Fruit fly (Drosophila melanogaster): ENCODE measurements around the gene Surf4.

Gene Surf4

DNA sequence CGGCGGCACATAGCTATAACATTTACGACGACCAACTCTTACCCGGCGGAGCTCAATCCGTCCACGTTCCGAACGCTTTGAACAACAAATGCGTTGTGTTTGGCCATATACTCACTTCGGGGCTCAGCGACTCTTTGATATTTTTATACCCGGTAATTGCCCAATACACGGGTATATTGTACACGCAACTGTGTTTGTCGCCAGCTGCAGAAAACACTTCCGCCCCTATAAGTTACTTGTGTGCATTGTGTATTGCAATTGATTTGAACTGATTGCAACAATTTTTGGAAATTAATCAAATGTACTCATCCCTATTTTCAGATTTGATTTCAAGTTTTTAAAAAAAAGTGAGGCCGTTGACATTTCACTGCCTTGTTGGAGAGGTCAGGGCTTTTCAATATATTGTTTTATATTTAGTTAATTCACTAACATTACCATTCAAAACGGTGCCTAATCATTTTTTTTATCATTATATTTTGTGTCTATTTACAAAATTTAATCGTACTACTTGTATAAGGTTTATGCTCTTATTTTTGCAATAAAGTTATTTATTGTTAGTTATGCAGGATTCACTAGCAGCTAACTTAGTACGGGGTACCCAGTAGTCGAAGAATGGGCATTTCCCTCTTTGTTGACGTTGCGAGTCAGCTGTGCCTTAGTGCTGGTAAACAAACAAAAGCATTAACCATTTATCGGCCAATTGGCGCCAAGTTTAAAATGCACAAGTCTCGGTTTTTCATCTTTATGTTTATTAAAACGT lies 2.9 kb downstream of the Surf4 start, which contains the start of gene Nagk:
Gene Nagk (minus strand): TSS at position 331 of the 760 bp plus-strand sequence.
- TF ChIP-seq pdm3 (GFP tag; optimal IDR thresholded peaks at IDR 0.05) (no peak), Hr39 (GFP tag; optimal IDR thresholded peaks at IDR 0.05) (peak; percentile 58), CG11294 (GFP tag; IDR thresholded peaks at IDR 0.05) (no peak; the same call in 1 of the 2 replicates), Eip78C (GFP tag) (peak; percentile 95), CG11902 (GFP tag; optimal IDR thresholded peaks at IDR 0.05) (peak; percentile 39), CG16779 (tag; optimal IDR thresholded peaks at IDR 0.05) (no peak), cyc (GFP tag; optimal IDR thresholded peaks at IDR 0.05) (peak; percentile 67), CG7368 (GFP tag; optimal IDR thresholded peaks at IDR 0.05) (peak; percentile 50), Sox102F (GFP tag; optimal IDR thresholded peaks at IDR 0.05) (no peak), dsx (GFP tag; optimal IDR thresholded peaks at IDR 0.05; ENCODE audit: poor library complexity, severe bottlenecking) (peak; percentile 4), salr (GFP tag; optimal IDR thresholded peaks at IDR 0.05) (no peak), Eip75B (GFP tag; optimal IDR thresholded peaks at IDR 0.05) (peak; percentile 72), vri (GFP tag; optimal IDR thresholded peaks at IDR 0.05) (no peak), CG1621 (tag; optimal IDR thresholded peaks at IDR 0.05) (no peak), Sox15 (GFP tag; optimal IDR thresholded peaks at IDR 0.05) (peak; percentile 40), lz (GFP tag; optimal IDR thresholded peaks at IDR 0.05) (peak; percentile 81), CG6163 (GFP tag; IDR thresholded peaks at IDR 0.05) (peak; percentile 22; the same call in 1 of the 3 replicates), esn (GFP tag; optimal IDR thresholded peaks at IDR 0.05) (peak; percentile 89), Blimp-1 (GFP tag; optimal IDR thresholded peaks at IDR 0.05) (no peak), CG15336 (GFP tag; IDR thresholded peaks at IDR 0.05) (no peak; the same call in 1 of the 2 replicates), Sox14 (GFP tag; optimal IDR thresholded peaks at IDR 0.05) (peak; percentile 83), Ets96B (tag; optimal IDR thresholded peaks at IDR 0.05) (peak; percentile 25), Eip93F (GFP tag; optimal IDR thresholded peaks at IDR 0.05) (no peak), Met (GFP tag; optimal IDR thresholded peaks at IDR 0.05) (no peak), net (GFP tag; optimal IDR thresholded peaks at IDR 0.05) (peak; percentile 68), CG10631 (GFP tag; optimal IDR thresholded peaks at IDR 0.05) (no peak), OdsH (GFP tag; optimal IDR thresholded peaks at IDR 0.05) (peak; percentile 69), CG32006 (GFP tag; optimal IDR thresholded peaks at IDR 0.05) (peak; percentile 87), CG8632 (GFP tag; optimal IDR thresholded peaks at IDR 0.05) (peak; percentile 67), Hr38 (GFP tag; optimal IDR thresholded peaks at IDR 0.05) (no peak), CG8319 (GFP tag; optimal IDR thresholded peaks at IDR 0.05) (peak; percentile 34), CG6276 (GFP tag; optimal IDR thresholded peaks at IDR 0.05) (no peak), CG3032 (tag; optimal IDR thresholded peaks at IDR 0.05) (peak; percentile 28), topi (GFP tag; optimal IDR thresholded peaks at IDR 0.05) (peak; percentile 82), Lpt (GFP tag; optimal IDR thresholded peaks at IDR 0.05) (peak; percentile 29), CG8119 (GFP tag; IDR thresholded peaks at IDR 0.05) (no peak), ss (GFP tag; optimal IDR thresholded peaks at IDR 0.05) (no peak), Ets21C (GFP tag; optimal IDR thresholded peaks at IDR 0.05) (peak; percentile 55), svp (GFP tag) (peak; percentile 92), CG34406 (GFP tag; optimal IDR thresholded peaks at IDR 0.05) (peak; percentile 64), dac (GFP tag; optimal IDR thresholded peaks at IDR 0.05) (peak; percentile 33), CG9139 (GFP tag; optimal IDR thresholded peaks at IDR 0.05) (no peak), CG4318 (GFP tag; optimal IDR thresholded peaks at IDR 0.05) (no peak), Gug (GFP tag; IDR thresholded peaks at IDR 0.05) (no peak), Hr4 (GFP tag; optimal IDR thresholded peaks at IDR 0.05) (no peak), fd59A (GFP tag; optimal IDR thresholded peaks at IDR 0.05) (peak; percentile 55), CG11762 (GFP tag; optimal IDR thresholded peaks at IDR 0.05; ENCODE audit: insufficient read depth) (peak; percentile 46), CG6854 (GFP tag; optimal IDR thresholded peaks at IDR 0.05) (peak; percentile 32), eg (GFP tag; IDR thresholded peaks at IDR 0.05) (peak; percentile 24; the same call in 2 of the 3 replicates), achi (GFP tag; optimal IDR thresholded peaks at IDR 0.05) (peak; percentile 67), spab (GFP tag; optimal IDR thresholded peaks at IDR 0.05) (no peak)

All from whole organism, prepupa.